Worm (Caenorhabditis elegans): ENCODE measurements around the gene clec-58.

The clec-58 gene

ce11 chrII:10515422-10515821, 39.5 kb upstream of the clec-58 start:
- TF ChIP-seq aly-2 (tag; optimal IDR thresholded peaks at IDR 0.05) (no peak), aha-1 (tag) (peak; percentile 91), zip-2 (tag; optimal IDR thresholded peaks at IDR 0.05) (no peak), ceh-62 (tag; optimal IDR thresholded peaks at IDR 0.05) (no peak), dmd-6 (GFP tag; IDR thresholded peaks at IDR 0.05) (peak; percentile 15; the same call in 1 of the 2 replicates), unc-39 (tag; optimal IDR thresholded peaks at IDR 0.05) (no peak), nhr-28 (tag; optimal IDR thresholded peaks at IDR 0.05) (peak; percentile 50), hlh-30 (tag; optimal IDR thresholded peaks at IDR 0.05; ENCODE audit: insufficient read depth) (peak; percentile 38), unc-62 (GFP tag; optimal IDR thresholded peaks at IDR 0.05 in 1 of 2) (no peak), unc-62 (tag; optimal IDR thresholded peaks at IDR 0.05) (no peak)

- TF ChIP-seq vab-7 (GFP tag; IDR thresholded peaks at IDR 0.05) = no peak
- peak; percentile 35 for TF ChIP-seq ama-1 (optimal IDR thresholded peaks at IDR 0.05)
- no peak for TF ChIP-seq dpl-1 (GFP tag; optimal IDR thresholded peaks at IDR 0.05)
- TF ChIP-seq zip-2 (tag; optimal IDR thresholded peaks at IDR 0.05) = no peak
- TF ChIP-seq ceh-32 (tag; optimal IDR thresholded peaks at IDR 0.05; ENCODE audit: poor library complexity) = no peak
- TF ChIP-seq unc-62 (GFP tag; optimal IDR thresholded peaks at IDR 0.05 in 1 of 2) = peak in 1 of 2 experiments; percentile 94
- TF ChIP-seq unc-62 (tag; optimal IDR thresholded peaks at IDR 0.05) = no peak
- no peak for TF ChIP-seq lsy-2 (tag; optimal IDR thresholded peaks at IDR 0.05)
- TF ChIP-seq lin-39 (tag; optimal IDR thresholded peaks at IDR 0.05) = no peak
- TF ChIP-seq nhr-25 (tag; optimal IDR thresholded peaks at IDR 0.05; ENCODE audit: borderline replicate concordance, insufficient read depth) = no peak
- TF ChIP-seq daf-16 (GFP tag; optimal IDR thresholded peaks at IDR 0.05) = no peak
- TF ChIP-seq daf-16 (tag; optimal IDR thresholded peaks at IDR 0.05) = no peak
- TF ChIP-seq Y75B8A.6 (GFP tag; IDR thresholded peaks at IDR 0.05) = no peak
- TF ChIP-seq rbr-2 (tag; optimal IDR thresholded peaks at IDR 0.05) = no peak
These were observed 37.4 kb upstream of the clec-58 start for ce11 chrII:10513377-10513776.

- TF ChIP-seq lin-15B (tag; optimal IDR thresholded peaks at IDR 0.05) (no peak), snpc-1.2 (GFP tag; IDR thresholded peaks at IDR 0.05) (no peak), madf-9 (GFP tag; conservative IDR thresholded peaks at IDR 0.05) (0 out of 2 replicates have a peak, but pooled peaks have one; percentile 27), saeg-2 (GFP tag; IDR thresholded peaks at IDR 0.05) (no peak), mdt-29 (GFP tag; IDR thresholded peaks at IDR 0.05) (no peak), Y75B8A.6 (GFP tag; IDR thresholded peaks at IDR 0.05) (no peak), mep-1 (tag; optimal IDR thresholded peaks at IDR 0.05) (no peak), lin-38 (GFP tag; IDR thresholded peaks at IDR 0.05) (no peak)
These were observed 34.3 kb upstream of the clec-58 start, which contains the start of gene F59B10.3 for ce11 chrII:10510242-10510641. Gene F59B10.3, plus strand, starts transcription at chrII:10510542.

- TF ChIP-seq F49E8.2 (tag; optimal IDR thresholded peaks at IDR 0.05; ENCODE audit: borderline replicate concordance) (no peak), lir-3 (tag; optimal IDR thresholded peaks at IDR 0.05) (no peak), daf-12 (tag; optimal IDR thresholded peaks at IDR 0.05) (no peak), hif-1 (tag; optimal IDR thresholded peaks at IDR 0.05) (no peak), unc-130 (GFP tag; optimal IDR thresholded peaks at IDR 0.05) (no peak), unc-39 (tag; optimal IDR thresholded peaks at IDR 0.05) (no peak), attf-4 (tag; optimal IDR thresholded peaks at IDR 0.05) (no peak), ztf-11 (tag; optimal IDR thresholded peaks at IDR 0.05) (no peak), ces-1 (GFP tag; optimal IDR thresholded peaks at IDR 0.05) (no peak), lin-38 (GFP tag; IDR thresholded peaks at IDR 0.05) (no peak), fkh-10 (GFP tag; optimal IDR thresholded peaks at IDR 0.05) (no peak), mxl-2 (GFP tag; conservative IDR thresholded peaks at IDR 0.05) (no peak), nhr-102 (tag; optimal IDR thresholded peaks at IDR 0.05) (no peak), nhr-237 (tag; optimal IDR thresholded peaks at IDR 0.05) (no peak), snpc-4 (tag; optimal IDR thresholded peaks at IDR 0.05) (no peak), lin-15B (tag; optimal IDR thresholded peaks at IDR 0.05) (no peak), nhr-42 (GFP tag; IDR thresholded peaks at IDR 0.05) (no peak), D1046.2 (GFP tag; IDR thresholded peaks at IDR 0.05) (no peak)
These were observed 33.8 kb upstream of the clec-58 start, which contains the start of gene F59B10.2 for ce11 chrII:10509746-10510145. Gene F59B10.2, minus strand, starts transcription at chrII:10509846.
